Worm (Caenorhabditis elegans) whole organism, early embryonic: ENCODE results near the gene marc-2.

Experiments used
- B0310.2 ChIP-seq: sonication (generic microtip); optimal IDR thresholded peaks from 2 replicates; lab custom pipeline; 2016; ENCODE audit warnings: mild to moderate bottlenecking, missing genetic modification characterization, missing compliant biosample characterization
- F13C5.2 ChIP-seq: sonication (generic microtip); optimal IDR thresholded peaks from 2 replicates; lab custom pipeline; 2017; ENCODE audit warnings: mild to moderate bottlenecking, missing genetic modification characterization, inconsistent platforms, missing compliant biosample characterization
- aly-1 ChIP-seq: sonication (generic microtip); optimal IDR thresholded peaks from 2 replicates; lab custom pipeline; 2016; ENCODE audit warnings: missing genetic modification characterization, missing compliant biosample characterization
- ama-1 ChIP-seq: fragments of 150-350 bp; optimal IDR thresholded peaks from 2 replicates; lab custom pipeline; 2014
- ceh-13 ChIP-seq: fragments of 200-800 bp; sonication (Bioruptor generic); optimal IDR thresholded peaks from 2 replicates; lab custom pipeline; 2018; ENCODE audit warnings: mild to moderate bottlenecking, missing genetic modification characterization, missing compliant biosample characterization
- ceh-36 ChIP-seq: sonication (generic microtip); optimal IDR thresholded peaks from 2 replicates; lab custom pipeline; 2016; ENCODE audit warnings: missing genetic modification characterization, inconsistent platforms, missing compliant biosample characterization
- ets-7 ChIP-seq: sonication (generic microtip); optimal IDR thresholded peaks from 2 replicates; lab custom pipeline; 2016; ENCODE audit warnings: missing genotype, missing genetic modification characterization, missing compliant biosample characterization
- flt-1 ChIP-seq: fragments of 200-800 bp; sonication (Bioruptor generic); IDR thresholded peaks from 2 replicates; pipeline ENCODE4 v1.3.6; 2022; ENCODE audit warnings: missing genetic modification characterization, missing compliant biosample characterization
- hmbx-1 ChIP-seq: sonication (generic microtip); optimal IDR thresholded peaks from 2 replicates; lab custom pipeline; 2016; ENCODE audit warnings: mild to moderate bottlenecking, missing genetic modification characterization, missing compliant biosample characterization
- hmg-4 ChIP-seq: fragments of 200-800 bp; sonication (Bioruptor generic); optimal IDR thresholded peaks from 2 replicates; lab custom pipeline; 2018; ENCODE audit warnings: mild to moderate bottlenecking, missing genetic modification characterization, missing compliant biosample characterization
- hnd-1 ChIP-seq: sonication (generic microtip); optimal IDR thresholded peaks from 2 replicates; lab custom pipeline; 2016; ENCODE audit warnings: missing genetic modification characterization, missing compliant biosample characterization
- pes-1 ChIP-seq: fragments of 200-800 bp; sonication (Bioruptor generic); IDR thresholded peaks from 2 replicates; pipeline ENCODE4 v1.3.6; 2022; ENCODE audit warnings: missing genetic modification reagents, missing genetic modification characterization, missing compliant biosample characterization
- scrt-1 ChIP-seq: fragments of 200-800 bp; sonication (Bioruptor generic); IDR thresholded peaks from 2 replicates; pipeline ENCODE4 v1.3.6; 2022; ENCODE audit warnings: missing genetic modification characterization, missing compliant biosample characterization
- sea-1 ChIP-seq: fragments of 200-800 bp; sonication (Bioruptor generic); conservative IDR thresholded peaks from 2 replicates; pipeline ENCODE4 v1.3.6; 2022; ENCODE audit warnings: missing genetic modification characterization, missing compliant biosample characterization
- tbx-11 ChIP-seq: fragments of 200-800 bp; sonication (Bioruptor generic); IDR thresholded peaks from 2 replicates; pipeline ENCODE4 v1.3.6; 2022; ENCODE audit warnings: missing genetic modification characterization, missing compliant biosample characterization
- tbx-37 ChIP-seq: fragments of 200-800 bp; sonication (Bioruptor generic); conservative IDR thresholded peaks from 2 replicates; pipeline ENCODE4 v1.3.6; 2022; ENCODE audit warnings: missing genetic modification reagents, missing genetic modification characterization, missing compliant biosample characterization
- tra-4 ChIP-seq: sonication (generic microtip); optimal IDR thresholded peaks from 2 replicates; lab custom pipeline; 2017; ENCODE audit warnings: missing genetic modification characterization, missing compliant biosample characterization

marc-2 gene

DNA sequence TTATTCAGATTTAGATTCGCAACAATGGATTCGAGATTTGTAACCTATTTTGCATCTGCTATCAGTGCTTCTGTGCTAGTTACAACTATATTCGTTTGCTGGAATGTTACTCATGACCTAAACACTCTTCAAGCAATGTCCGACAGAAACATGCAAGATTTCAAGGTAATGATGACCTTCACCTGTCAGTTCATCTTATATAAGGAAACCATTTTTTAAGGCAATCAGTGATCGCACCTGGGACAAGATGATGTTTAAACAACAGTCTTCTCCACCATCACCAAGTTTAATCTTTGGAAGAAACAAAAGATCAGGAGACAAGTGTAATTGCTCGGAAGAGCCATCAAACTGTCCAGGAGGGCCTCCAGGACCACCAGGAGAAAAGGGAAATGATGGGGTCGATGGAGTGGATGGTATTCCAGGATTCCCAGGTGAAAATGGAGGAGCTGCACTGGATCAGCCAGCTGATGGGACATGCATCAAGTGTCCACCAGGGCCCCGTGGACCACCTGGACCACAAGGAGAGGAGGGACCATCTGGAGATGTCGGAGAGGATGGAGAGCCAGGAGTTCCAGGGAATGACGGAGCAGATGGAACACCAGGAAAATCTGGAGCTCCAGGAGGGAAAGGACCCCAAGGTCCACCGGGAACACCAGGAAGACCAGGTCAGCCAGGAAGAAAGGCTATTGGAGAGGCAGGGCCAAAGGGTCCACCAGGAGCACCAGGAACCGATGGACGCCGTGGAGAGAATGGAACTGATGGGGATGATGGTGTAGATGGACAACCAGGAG lies 43.0 kb upstream of the marc-2 start, which contains the start of gene col-79:
Gene col-79 (plus strand): TSS at position 20 of the 791 bp plus-strand sequence.
- TF ChIP-seq flt-1 (GFP tag; lab: Robert Waterston, UW) (no peak), aly-1 (tag; lab: Kevin White, UChicago) (no peak)

DNA sequence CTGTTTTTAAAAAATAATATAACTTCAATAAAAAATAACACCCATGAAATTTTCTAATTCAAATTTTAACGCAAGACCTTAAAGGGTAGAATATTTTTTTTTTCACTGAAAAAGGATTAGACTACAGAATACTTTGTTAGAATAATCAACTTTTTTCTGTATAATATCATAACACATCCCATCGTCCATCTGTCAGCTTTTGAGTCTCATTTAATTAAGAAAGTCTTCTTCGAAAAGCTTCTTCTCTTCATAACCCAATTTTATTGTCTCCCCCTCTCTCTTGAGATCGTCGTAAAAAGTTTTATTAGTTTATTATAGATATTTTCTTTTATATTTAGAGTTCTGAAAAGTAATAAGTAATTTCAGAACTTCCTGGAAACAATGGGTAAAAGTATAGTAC lies 35.3 kb upstream of the marc-2 start:
- TF ChIP-seq hmbx-1 (tag; lab: Kevin White, UChicago) (no peak), scrt-1 (GFP tag; lab: Robert Waterston, UW) (no peak), ceh-36 (tag; lab: Kevin White, UChicago) (no peak)

DNA sequence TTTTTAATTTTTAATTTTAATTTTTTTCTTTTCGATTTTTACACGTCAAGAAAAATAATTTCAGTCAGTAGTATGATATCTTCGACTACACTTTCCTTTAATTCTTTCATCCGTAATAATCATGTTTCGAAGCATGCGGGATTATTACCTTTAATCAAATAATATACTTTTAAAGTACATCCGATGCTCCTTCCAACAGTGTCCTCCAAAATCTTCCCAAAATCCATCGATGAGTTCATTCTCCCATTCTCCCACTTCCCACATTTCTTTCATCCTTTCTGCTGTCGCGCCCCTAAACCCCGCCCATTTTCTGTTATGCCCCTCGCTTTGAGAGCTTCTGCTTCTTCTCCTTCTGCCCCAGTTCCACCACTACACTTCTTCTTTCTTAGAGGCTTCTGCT lies 33.9 kb upstream of the marc-2 start, which contains the start of gene lgc-57:
Gene lgc-57 (plus strand): TSS at position 301 of the 400 bp plus-strand sequence.
- TF ChIP-seq tbx-11 (GFP tag; lab: Robert Waterston, UW) (no peak), ceh-36 (tag; lab: Kevin White, UChicago) (no peak), tbx-37 (GFP tag; lab: Robert Waterston, UW) (no peak), aly-1 (tag; lab: Kevin White, UChicago) (no peak)

DNA sequence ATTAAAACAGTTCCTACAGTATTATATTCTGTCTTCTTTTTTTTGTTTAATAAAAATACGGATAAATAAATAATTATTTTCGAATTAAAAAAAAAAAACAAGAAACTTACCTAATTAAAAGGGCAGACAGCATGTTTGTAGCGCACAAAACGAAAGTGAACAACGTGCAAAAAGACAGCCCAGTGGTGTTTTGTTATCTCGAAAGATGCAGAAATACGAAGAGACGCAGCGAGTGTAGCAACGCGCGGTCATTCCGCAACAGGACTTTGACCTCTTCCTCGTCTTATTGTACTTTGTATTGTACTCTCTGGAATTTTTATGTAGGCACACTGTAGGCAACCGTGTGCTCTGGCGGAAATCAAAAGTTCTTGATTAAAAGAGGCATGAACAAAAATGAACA lies 32.9 kb upstream of the marc-2 start, which contains the start of gene gbh-1:
Gene gbh-1 (minus strand): TSS at position 149 of the 400 bp plus-strand sequence.
- TF ChIP-seq tbx-37 (GFP tag; lab: Robert Waterston, UW) (no peak), hnd-1 (tag; lab: Kevin White, UChicago) (no peak), hmg-4 (no peak), hmbx-1 (tag; lab: Kevin White, UChicago) (no peak), ama-1 (no peak), pes-1 (GFP tag; lab: Robert Waterston, UW) (no peak), aly-1 (tag; lab: Kevin White, UChicago) (no peak), ceh-36 (tag; lab: Kevin White, UChicago) (no peak), ets-7 (tag; lab: Kevin White, UChicago) (no peak)

DNA sequence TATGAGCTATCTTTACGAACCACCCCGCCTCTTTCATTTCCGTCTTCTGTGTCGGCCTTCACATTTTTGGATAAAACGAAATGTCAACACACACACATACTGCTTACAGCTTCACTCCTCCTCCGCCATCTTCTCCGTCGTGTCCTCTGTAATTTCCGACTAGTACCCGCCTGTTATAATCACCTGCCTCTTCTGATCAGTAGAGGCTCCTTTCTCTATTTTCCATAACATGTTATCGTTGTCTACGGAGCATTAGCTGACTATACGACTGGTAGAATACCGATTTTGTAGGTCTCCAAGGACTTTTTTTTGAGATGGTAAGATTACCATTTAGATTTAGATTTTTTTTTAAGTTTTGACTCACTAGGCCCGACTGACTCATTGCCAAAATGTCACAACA lies 24.2 kb upstream of the marc-2 start:
- TF ChIP-seq scrt-1 (GFP tag; lab: Robert Waterston, UW) (no peak), hnd-1 (tag; lab: Kevin White, UChicago) (no peak), ceh-13 (GFP tag; lab: Kevin White, UChicago) (no peak), tbx-11 (GFP tag; lab: Robert Waterston, UW) (no peak), pes-1 (GFP tag; lab: Robert Waterston, UW) (no peak), hmbx-1 (tag; lab: Kevin White, UChicago) (no peak), aly-1 (tag; lab: Kevin White, UChicago) (no peak), ceh-36 (tag; lab: Kevin White, UChicago) (no peak), hmg-4 (no peak)

DNA sequence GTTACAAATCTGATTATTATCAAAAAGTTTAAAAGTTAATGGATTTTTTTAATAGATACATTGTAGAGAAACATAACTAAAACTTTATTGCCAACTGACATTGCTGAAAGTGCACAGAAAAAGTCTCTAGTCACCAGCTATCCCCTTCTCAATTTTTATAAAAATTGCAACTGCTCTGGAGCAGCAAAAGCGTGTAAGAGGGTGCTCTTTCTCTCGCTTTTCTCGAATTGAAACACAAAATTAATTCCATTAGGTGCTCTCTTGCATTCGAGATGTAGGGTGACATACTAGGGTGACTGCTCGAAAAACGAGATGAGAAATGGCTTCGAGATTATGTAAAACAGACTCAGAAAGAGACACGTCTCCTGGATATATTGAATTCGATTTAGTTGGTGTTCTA lies 19.8 kb upstream of the marc-2 start:
- TF ChIP-seq ets-7 (tag; lab: Kevin White, UChicago): no peak
- no peak for TF ChIP-seq sea-1 (GFP tag; lab: Robert Waterston, UW)
- no peak for TF ChIP-seq tbx-37 (GFP tag; lab: Robert Waterston, UW)
- TF ChIP-seq hmg-4: no peak
- TF ChIP-seq B0310.2 (tag; lab: Kevin White, UChicago): no peak
- TF ChIP-seq ceh-13 (GFP tag; lab: Kevin White, UChicago): no peak
- no peak for TF ChIP-seq ama-1
- no peak for TF ChIP-seq scrt-1 (GFP tag; lab: Robert Waterston, UW)
- no peak for TF ChIP-seq hnd-1 (tag; lab: Kevin White, UChicago)
- TF ChIP-seq aly-1 (tag; lab: Kevin White, UChicago): no peak
- no peak for TF ChIP-seq pes-1 (GFP tag; lab: Robert Waterston, UW)
- no peak for TF ChIP-seq hmbx-1 (tag; lab: Kevin White, UChicago)
- TF ChIP-seq F13C5.2: no peak
- TF ChIP-seq flt-1 (GFP tag; lab: Robert Waterston, UW): no peak

DNA sequence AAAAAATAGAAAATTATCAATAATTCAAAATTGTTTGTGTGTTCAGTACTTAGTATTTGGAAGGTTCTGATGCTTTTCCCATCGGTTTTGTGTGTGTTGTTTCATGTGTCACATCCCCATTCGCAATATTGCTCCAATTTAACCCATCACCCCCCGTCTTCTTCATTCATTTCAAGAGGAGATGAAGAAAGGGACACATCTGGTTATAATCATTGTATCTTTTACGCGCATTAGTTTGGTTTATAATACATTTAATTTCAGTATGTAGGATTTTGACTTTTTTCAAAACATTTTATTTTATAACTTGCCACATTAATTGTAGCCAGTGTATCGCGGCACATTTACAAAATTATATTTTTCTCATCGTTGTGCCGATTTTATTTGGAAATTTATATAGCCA lies 19.3 kb upstream of the marc-2 start:
- no peak for TF ChIP-seq tbx-11 (GFP tag; lab: Robert Waterston, UW)
- TF ChIP-seq scrt-1 (GFP tag; lab: Robert Waterston, UW): no peak
- no peak for TF ChIP-seq hmbx-1 (tag; lab: Kevin White, UChicago)
- no peak for TF ChIP-seq tra-4 (tag; lab: Kevin White, UChicago)
- TF ChIP-seq sea-1 (GFP tag; lab: Robert Waterston, UW): no peak
- TF ChIP-seq tbx-37 (GFP tag; lab: Robert Waterston, UW): no peak
- no peak for TF ChIP-seq hmg-4
- no peak for TF ChIP-seq aly-1 (tag; lab: Kevin White, UChicago)
- TF ChIP-seq flt-1 (GFP tag; lab: Robert Waterston, UW): no peak
- no peak for TF ChIP-seq ceh-13 (GFP tag; lab: Kevin White, UChicago)
- no peak for TF ChIP-seq B0310.2 (tag; lab: Kevin White, UChicago)
- TF ChIP-seq pes-1 (GFP tag; lab: Robert Waterston, UW): no peak
- TF ChIP-seq ets-7 (tag; lab: Kevin White, UChicago): no peak
- no peak for TF ChIP-seq ceh-36 (tag; lab: Kevin White, UChicago)
- no peak for TF ChIP-seq hnd-1 (tag; lab: Kevin White, UChicago)
- TF ChIP-seq ama-1: no peak
- TF ChIP-seq F13C5.2: no peak

DNA sequence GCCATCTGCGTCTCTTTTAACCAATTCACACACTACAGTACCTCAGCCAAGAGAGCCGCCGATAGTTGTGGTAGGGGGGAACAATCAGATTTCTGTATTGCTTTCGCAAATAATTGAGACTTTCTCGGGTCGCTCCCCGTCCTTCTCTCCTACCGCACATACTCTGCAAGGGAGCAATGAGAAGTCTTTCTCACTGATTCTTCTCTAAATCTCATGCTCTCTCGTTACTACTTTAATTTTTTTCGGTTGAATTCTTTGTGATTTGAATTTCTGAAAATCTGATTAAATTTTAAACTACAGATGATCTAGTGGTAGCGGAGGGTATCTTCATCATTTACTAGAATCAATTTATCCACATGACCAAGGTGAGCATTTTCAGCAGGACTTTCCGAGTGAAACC lies 14.5 kb upstream of the marc-2 start, which contains the start of gene ptb-1:
Gene ptb-1 (plus strand): TSS at position 301 of the 400 bp plus-strand sequence.
- TF ChIP-seq tbx-37 (GFP tag; lab: Robert Waterston, UW): no peak
- TF ChIP-seq ceh-13 (GFP tag; lab: Kevin White, UChicago): no peak
- no peak for TF ChIP-seq ama-1
- TF ChIP-seq tbx-11 (GFP tag; lab: Robert Waterston, UW): no peak
- TF ChIP-seq pes-1 (GFP tag; lab: Robert Waterston, UW): no peak
